Fruit fly (Drosophila melanogaster) S2 (cell line): ENCODE data around the gene CrebA.

Experiments
- CG8478 ChIP-seq: fragments of >200 bp; optimal IDR thresholded peaks from 2 replicates; lab custom pipeline; 2018
- CTCF ChIP-seq, 2 experiments: fragments of >200 bp; optimal IDR thresholded peaks; 2 replicates each; lab custom pipeline; 2018

DNA sequence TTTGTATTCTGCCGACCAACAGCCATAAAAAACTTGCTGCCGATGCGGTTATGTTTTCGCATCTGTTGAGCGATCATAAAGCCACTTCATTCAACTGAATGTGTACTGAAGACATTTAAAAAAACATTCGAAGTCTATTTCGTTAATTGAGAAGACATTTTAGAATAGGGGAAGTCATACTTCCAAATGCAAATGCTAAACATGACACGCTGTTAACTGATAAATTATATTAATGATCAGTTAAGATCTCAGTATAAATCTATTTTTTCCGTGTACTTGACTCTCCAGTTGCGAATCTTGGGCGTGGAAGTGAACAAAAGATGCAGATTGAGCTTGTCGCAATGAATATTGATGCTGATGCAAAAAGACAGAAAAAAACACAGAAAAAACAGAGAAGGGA, 60.8 kb downstream of the CrebA start:
- TF ChIP-seq CG8478 (no peak), CTCF (optimal IDR thresholded peaks at IDR 0.05; lab: Kevin White, UChicago) (no peak)
